Worm (Caenorhabditis elegans): ENCODE results near the gene C25A8.5.

C25A8.5 gene

DNA sequence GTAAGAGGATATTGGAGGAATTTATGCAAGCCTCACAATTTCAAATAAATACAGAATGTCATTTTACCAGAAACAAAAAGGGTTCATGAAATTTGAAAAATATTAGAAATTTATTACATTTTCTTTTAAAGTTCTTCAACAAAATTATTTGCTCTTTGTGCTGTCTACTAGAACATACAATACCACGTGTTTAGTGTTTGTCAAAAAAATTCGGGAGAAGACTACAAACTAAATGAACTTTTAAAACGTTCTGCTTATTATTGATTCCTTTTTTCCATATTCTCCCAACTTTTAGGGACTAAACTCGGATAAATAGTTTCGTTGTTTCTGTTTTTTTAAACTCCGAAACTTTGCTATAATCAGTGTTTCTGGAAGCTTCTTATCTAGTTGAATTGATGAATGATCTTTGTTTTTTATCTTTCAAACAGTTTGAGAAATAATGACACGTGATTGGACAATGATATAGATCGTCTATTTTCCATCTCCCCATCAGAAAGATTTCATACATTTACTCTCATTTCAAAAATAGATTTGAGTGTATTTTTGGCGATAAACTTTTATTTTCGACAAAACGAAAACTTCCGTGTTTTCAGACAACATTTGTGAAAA is 49.4 kb downstream of the C25A8.5 start:
- no peak for TF ChIP-seq B0310.2 (tag; optimal IDR thresholded peaks at IDR 0.05)
- no peak for TF ChIP-seq hmbx-1 (tag; optimal IDR thresholded peaks at IDR 0.05)
- no peak for TF ChIP-seq ets-7 (tag; optimal IDR thresholded peaks at IDR 0.05)
- no peak for TF ChIP-seq aly-1 (tag; optimal IDR thresholded peaks at IDR 0.05)
- no peak for TF ChIP-seq tbx-11 (GFP tag; IDR thresholded peaks at IDR 0.05)
- no peak for TF ChIP-seq tbx-37 (GFP tag; conservative IDR thresholded peaks at IDR 0.05)
- no peak for TF ChIP-seq ama-1 (optimal IDR thresholded peaks at IDR 0.05)
- no peak for TF ChIP-seq scrt-1 (GFP tag; IDR thresholded peaks at IDR 0.05)
- TF ChIP-seq tra-4 (tag; optimal IDR thresholded peaks at IDR 0.05): no peak
- TF ChIP-seq flt-1 (GFP tag; IDR thresholded peaks at IDR 0.05): no peak
- TF ChIP-seq ceh-13 (GFP tag; optimal IDR thresholded peaks at IDR 0.05): no peak
- no peak for TF ChIP-seq sea-1 (GFP tag; conservative IDR thresholded peaks at IDR 0.05)

DNA sequence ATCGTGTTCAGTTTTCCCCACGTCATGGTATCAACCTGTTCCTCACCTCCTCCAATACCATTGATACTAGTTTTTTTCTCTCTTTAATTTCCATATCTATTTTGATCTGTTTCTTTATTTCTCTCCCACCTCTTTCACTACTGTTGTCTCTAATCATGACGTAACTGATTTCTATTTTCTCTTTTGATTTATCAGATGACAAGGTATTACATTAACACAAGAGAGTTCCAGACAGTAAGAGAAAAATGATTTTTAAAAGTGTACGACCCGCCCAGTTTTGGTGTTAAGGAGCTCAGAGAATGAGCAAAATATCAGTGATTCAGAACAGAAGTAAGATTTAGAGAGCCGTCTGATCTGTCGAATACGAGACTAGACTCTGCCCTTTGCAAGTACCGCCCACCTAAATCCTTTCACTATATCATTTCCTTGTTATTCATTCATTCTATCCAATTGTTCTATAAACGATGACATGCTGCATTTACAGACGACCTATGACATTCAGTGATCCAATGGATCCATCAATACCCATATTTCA is 50.4 kb downstream of the C25A8.5 start, which contains the start of gene nhr-105:
Gene nhr-105, plus strand, starts transcription at position 485 of the 535 bp plus-strand sequence.
- no peak for TF ChIP-seq B0310.2 (tag; optimal IDR thresholded peaks at IDR 0.05)
- no peak for TF ChIP-seq sea-1 (GFP tag; conservative IDR thresholded peaks at IDR 0.05)
- TF ChIP-seq hnd-1 (tag; optimal IDR thresholded peaks at IDR 0.05): no peak
- TF ChIP-seq hmg-4 (GFP tag; optimal IDR thresholded peaks at IDR 0.05): no peak
- TF ChIP-seq hmbx-1 (tag; optimal IDR thresholded peaks at IDR 0.05): no peak
- no peak for TF ChIP-seq F13C5.2 (tag; optimal IDR thresholded peaks at IDR 0.05)
- no peak for TF ChIP-seq ama-1 (optimal IDR thresholded peaks at IDR 0.05)

Data from whole organism, early embryonic.